Worm (Caenorhabditis elegans): ENCODE data around the gene enu-3.6.

enu-3.6 gene

DNA sequence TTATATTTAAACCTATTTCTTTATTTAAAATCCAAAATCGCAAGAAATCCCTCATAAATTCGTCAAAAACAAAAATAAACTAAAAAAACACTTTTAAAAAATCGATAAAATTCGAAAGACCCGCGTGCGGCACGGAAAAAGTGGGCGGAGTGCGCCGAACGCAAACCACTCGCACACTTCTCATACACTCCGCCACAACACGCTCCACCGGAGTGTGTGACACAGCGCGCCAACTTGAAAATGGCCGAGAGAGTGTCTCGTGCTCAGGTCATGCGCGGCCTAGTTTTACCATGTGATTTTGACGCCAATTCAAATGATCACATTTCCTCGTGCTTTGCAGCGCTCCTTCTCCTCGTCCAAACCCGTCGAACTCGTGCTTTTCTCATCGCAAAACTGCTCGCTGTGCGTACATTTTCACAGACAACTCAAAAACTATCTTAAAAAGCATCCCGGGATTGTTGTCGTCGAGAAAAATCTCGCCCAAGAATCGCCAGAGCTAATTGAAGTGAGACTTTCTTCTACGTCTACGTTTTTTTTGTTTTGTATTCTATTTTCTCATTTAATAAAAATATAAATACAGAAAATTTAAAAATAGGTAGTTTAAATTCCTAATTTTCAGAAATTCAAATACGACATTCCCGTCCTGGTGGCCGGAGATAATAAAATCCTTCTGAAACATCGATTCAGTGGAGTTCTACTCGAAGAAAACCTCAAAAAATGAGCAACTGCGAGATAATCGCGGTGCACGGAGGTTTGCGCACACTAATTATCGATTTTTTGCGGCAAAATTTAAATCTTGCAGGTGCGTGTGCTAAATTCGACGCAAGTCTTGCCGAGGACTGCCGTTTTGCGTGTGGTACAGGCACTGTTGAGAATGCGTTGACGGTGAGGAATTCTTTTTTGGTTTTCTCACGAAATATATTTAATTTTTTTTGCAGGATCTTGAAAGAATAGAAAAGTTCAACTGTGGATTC, 9.1 kb downstream of the enu-3.6 start, which contains the start of gene tasp-1 (continued):
- peak; percentile 98 for TF ChIP-seq cebp-1 (GFP tag; IDR thresholded peaks at IDR 0.05)
- peak; percentile 99 for TF ChIP-seq cebp-1 (tag; optimal IDR thresholded peaks at IDR 0.05)
- TF ChIP-seq F33H1.4 (GFP tag; IDR thresholded peaks at IDR 0.05): peak; percentile 94
- peak; percentile 96 for TF ChIP-seq nfya-2 (GFP tag; IDR thresholded peaks at IDR 0.05)
- peak; percentile 100 for TF ChIP-seq ztf-28 (GFP tag; IDR thresholded peaks at IDR 0.05)
- peak; percentile 100 for TF ChIP-seq K12H6.12 (tag; optimal IDR thresholded peaks at IDR 0.05)
- peak; percentile 95 for TF ChIP-seq gei-17 (GFP tag; optimal IDR thresholded peaks at IDR 0.05)
- peak; percentile 95 for TF ChIP-seq snpc-3.4 (tag; optimal IDR thresholded peaks at IDR 0.05)
- TF ChIP-seq T07F8.4 (tag; optimal IDR thresholded peaks at IDR 0.05): peak; percentile 96
- peak; percentile 100 for TF ChIP-seq nhr-80 (tag; optimal IDR thresholded peaks at IDR 0.05)
- TF ChIP-seq lsy-27 (tag; optimal IDR thresholded peaks at IDR 0.05; ENCODE audit: borderline replicate concordance, insufficient read depth): peak; percentile 68
- peak; percentile 93 for TF ChIP-seq ztf-18 (tag; optimal IDR thresholded peaks at IDR 0.05)
- peak; percentile 100 for TF ChIP-seq K11D2.4 (GFP tag; IDR thresholded peaks at IDR 0.05)
- TF ChIP-seq egl-18 (GFP tag; IDR thresholded peaks at IDR 0.05): peak; percentile 100
- peak; percentile 99 for TF ChIP-seq ceh-91 (GFP tag; IDR thresholded peaks at IDR 0.05)
- TF ChIP-seq ztf-22 (GFP tag; optimal IDR thresholded peaks at IDR 0.05): peak; percentile 100
- peak; percentile 95 for TF ChIP-seq mxl-1 (tag; optimal IDR thresholded peaks at IDR 0.05)
- TF ChIP-seq rcor-1 (GFP tag; IDR thresholded peaks at IDR 0.05): peak; percentile 99
- TF ChIP-seq nfyb-1 (GFP tag; IDR thresholded peaks at IDR 0.05): peak; percentile 100
- peak; percentile 99 for TF ChIP-seq repo-1 (tag; optimal IDR thresholded peaks at IDR 0.05)
- TF ChIP-seq lag-1 (GFP tag; IDR thresholded peaks at IDR 0.05): peak; percentile 95
- peak; percentile 99 for TF ChIP-seq pha-4 (tag; optimal IDR thresholded peaks at IDR 0.05)
- TF ChIP-seq madf-8 (GFP tag; conservative IDR thresholded peaks at IDR 0.05): peak; percentile 93
- peak; percentile 100 for TF ChIP-seq attf-5 (GFP tag; optimal IDR thresholded peaks at IDR 0.05)
- TF ChIP-seq B0019.2 (GFP tag; conservative IDR thresholded peaks at IDR 0.05): peak; percentile 98
- TF ChIP-seq egl-44 (GFP tag; IDR thresholded peaks at IDR 0.05): peak; percentile 99
- TF ChIP-seq sea-2 (GFP tag; IDR thresholded peaks at IDR 0.05): peak; percentile 100
- peak; percentile 100 for TF ChIP-seq ceh-27 (GFP tag; optimal IDR thresholded peaks at IDR 0.05)
- peak; percentile 96 for TF ChIP-seq akir-1 (GFP tag; optimal IDR thresholded peaks at IDR 0.05)
- peak; percentile 89 to 97 for TF ChIP-seq rec-8 (tag; optimal IDR thresholded peaks at IDR 0.05)
- TF ChIP-seq B0035.1 (tag; optimal IDR thresholded peaks at IDR 0.05): peak; percentile 97
- peak; percentile 99 for TF ChIP-seq lin-40 (tag; optimal IDR thresholded peaks at IDR 0.05)
- peak; percentile 96 to 100 (median 99) for TF ChIP-seq lin-35 (GFP tag; optimal IDR thresholded peaks at IDR 0.05)
- TF ChIP-seq nhr-27 (tag; optimal IDR thresholded peaks at IDR 0.05): peak; percentile 98
- peak; percentile 99 for TF ChIP-seq ztf-3 (GFP tag; optimal IDR thresholded peaks at IDR 0.05)
- TF ChIP-seq him-1 (tag; optimal IDR thresholded peaks at IDR 0.05): peak; percentile 90
- TF ChIP-seq dpff-1 (tag; optimal IDR thresholded peaks at IDR 0.05): peak; percentile 98
- TF ChIP-seq ets-4 (GFP tag; optimal IDR thresholded peaks at IDR 0.05): peak; percentile 100
- peak; percentile 99 for TF ChIP-seq bed-2 (GFP tag; IDR thresholded peaks at IDR 0.05)
- peak; percentile 100 for TF ChIP-seq Y79H2A.3 (GFP tag; conservative IDR thresholded peaks at IDR 0.05)
- TF ChIP-seq athp-1 (tag; optimal IDR thresholded peaks at IDR 0.05): peak; percentile 100
- peak; percentile 85; the same call in 1 of the 2 replicates for TF ChIP-seq F39B2.1 (GFP tag; IDR thresholded peaks at IDR 0.05)
- TF ChIP-seq attf-6 (GFP tag; IDR thresholded peaks at IDR 0.05): peak; percentile 87
- TF ChIP-seq zfh-2 (GFP tag; conservative IDR thresholded peaks at IDR 0.05): peak; percentile 100
- TF ChIP-seq F49E8.2 (tag; optimal IDR thresholded peaks at IDR 0.05; ENCODE audit: insufficient read depth): peak; percentile 98
